Worm (Caenorhabditis elegans) whole organism, L3 larva: Measurements from ENCODE around the gene ser-1.

Experiments
- R02D3.7 ChIP-seq: fragments of 150-350 bp; optimal IDR thresholded peaks from 2 replicates; lab custom pipeline; 2014; ENCODE audit warnings: missing biosample characterization, missing genetic modification characterization
- ZK546.5 ChIP-seq: sonication (generic microtip); optimal IDR thresholded peaks from 2 replicates; lab custom pipeline; 2017; ENCODE audit warnings: missing biosample characterization, missing genetic modification characterization
- aly-2 ChIP-seq: fragments of 150-350 bp; optimal IDR thresholded peaks from 2 replicates; lab custom pipeline; 2014; ENCODE audit warnings: missing biosample characterization, missing genetic modification characterization
- ceh-28 ChIP-seq: fragments of 150-350 bp; optimal IDR thresholded peaks from 2 replicates; lab custom pipeline; 2014; ENCODE audit warnings: missing biosample characterization, missing genetic modification reagents, missing genetic modification characterization
- ceh-82 ChIP-seq: fragments of 150-350 bp; optimal IDR thresholded peaks from 2 replicates; lab custom pipeline; 2014; ENCODE audit warnings: missing biosample characterization, missing genetic modification characterization
- ceh-9 ChIP-seq: sonication (generic microtip); optimal IDR thresholded peaks from 2 replicates; lab custom pipeline; 2018; ENCODE audit warnings: missing biosample characterization, missing genetic modification characterization
- daf-12 ChIP-seq: fragments of 150-350 bp; optimal IDR thresholded peaks from 2 replicates; lab custom pipeline; 2014; ENCODE audit warnings: missing biosample characterization, missing genetic modification reagents, missing genetic modification characterization
- egl-27 ChIP-seq: sonication (generic microtip); optimal IDR thresholded peaks from 4 replicates; lab custom pipeline; 2017; ENCODE audit warnings: missing biosample characterization, missing genetic modification reagents, missing genetic modification characterization
- egl-5 ChIP-seq: fragments of 150-350 bp; optimal IDR thresholded peaks from 2 replicates; lab custom pipeline; 2017; ENCODE audit warnings: missing biosample characterization, missing genetic modification reagents, missing genetic modification characterization, inconsistent platforms
- elt-1 ChIP-seq: fragments of 150-350 bp; optimal IDR thresholded peaks from 2 replicates; lab custom pipeline; 2014; ENCODE audit warnings: missing biosample characterization, missing genetic modification characterization
- elt-3 ChIP-seq, 3 experiments: fragments of 150-350 bp in 1 of 3; sonication (generic microtip) in 2 of 3; optimal IDR thresholded peaks; 2 replicates in 2 of 3; 4 replicates in 1 of 3; lab custom pipeline; 2014 to 2017; ENCODE audit warnings: missing biosample characterization in 3 of 3, missing genetic modification characterization in 3 of 3
- fkh-10 ChIP-seq: sonication (generic microtip); optimal IDR thresholded peaks from 2 replicates; lab custom pipeline; 2017; ENCODE audit warnings: missing biosample characterization, missing genetic modification reagents, missing genetic modification characterization
- fkh-2 ChIP-seq: fragments of 150-350 bp; optimal IDR thresholded peaks from 2 replicates; lab custom pipeline; 2014; ENCODE audit warnings: missing biosample characterization, missing genetic modification reagents, missing genetic modification characterization
- fos-1 ChIP-seq: fragments of 150-350 bp; optimal IDR thresholded peaks from 2 replicates; lab custom pipeline; 2014; ENCODE audit warnings: missing biosample characterization, missing genetic modification characterization
- hmg-11 ChIP-seq: sonication (generic microtip); optimal IDR thresholded peaks from 2 replicates; lab custom pipeline; 2016; ENCODE audit warnings: missing genetic modification characterization, missing compliant biosample characterization
- lin-15B ChIP-seq: fragments of 150-350 bp; optimal IDR thresholded peaks from 2 replicates; lab custom pipeline; 2014; ENCODE audit warnings: missing biosample characterization, missing genetic modification characterization
- lin-39 ChIP-seq: fragments of 150-350 bp; optimal IDR thresholded peaks from 2 replicates; lab custom pipeline; 2018; ENCODE audit warnings: missing biosample characterization, missing genetic modification reagents, missing genetic modification characterization
- lsy-12 ChIP-seq: sonication (generic microtip); optimal IDR thresholded peaks from 2 replicates; lab custom pipeline; 2016; ENCODE audit warnings: mild to moderate bottlenecking, missing genetic modification characterization, missing compliant biosample characterization
- mml-1 ChIP-seq: fragments of 150-350 bp; sonication (generic microtip); optimal IDR thresholded peaks from 3 replicates; lab custom pipeline; 2014; ENCODE audit warnings: missing biosample characterization, missing genetic modification characterization
- nfya-1 ChIP-seq: sonication (generic microtip); optimal IDR thresholded peaks from 2 replicates; lab custom pipeline; 2017; ENCODE audit warnings: missing genetic modification characterization, mild to moderate bottlenecking, missing compliant biosample characterization, antibody characterized with exemption, moderate library complexity; ENCODE audit not compliant: insufficient read depth
- nhr-12 ChIP-seq: fragments of 150-350 bp; optimal IDR thresholded peaks from 2 replicates; lab custom pipeline; 2014; ENCODE audit warnings: missing biosample characterization, missing genetic modification characterization
- nhr-28 ChIP-seq: fragments of 150-350 bp; optimal IDR thresholded peaks from 2 replicates; lab custom pipeline; 2014; ENCODE audit warnings: missing biosample characterization, missing genetic modification characterization
- nhr-43 ChIP-seq: sonication (generic microtip); optimal IDR thresholded peaks from 2 replicates; lab custom pipeline; 2016; ENCODE audit warnings: mild to moderate bottlenecking, missing genetic modification characterization, missing compliant biosample characterization; ENCODE audit not compliant: poor library complexity, severe bottlenecking
- sea-2 ChIP-seq: fragments of 150-350 bp; sonication (generic microtip); optimal IDR thresholded peaks from 4 replicates; lab custom pipeline; 2014; ENCODE audit warnings: missing biosample characterization, missing genetic modification reagents, missing genetic modification characterization
- skn-1 ChIP-seq: fragments of 150-350 bp; optimal IDR thresholded peaks from 2 replicates; lab custom pipeline; 2014; ENCODE audit warnings: missing biosample characterization, missing genetic modification characterization
- snpc-4 ChIP-seq: fragments of 150-350 bp; optimal IDR thresholded peaks from 2 replicates; lab custom pipeline; 2014; ENCODE audit warnings: missing biosample characterization, missing genetic modification characterization
- tbx-2 ChIP-seq: sonication (generic microtip); optimal IDR thresholded peaks from 2 replicates; lab custom pipeline; 2016; ENCODE audit warnings: mild to moderate bottlenecking, missing genetic modification characterization, missing compliant biosample characterization
- unc-62 ChIP-seq: fragments of 150-350 bp; sonication (generic microtip); optimal IDR thresholded peaks from 4 replicates; lab custom pipeline; 2014; ENCODE audit warnings: missing biosample characterization, missing genetic modification reagents, missing genetic modification characterization
- zag-1 ChIP-seq: fragments of 150-350 bp; optimal IDR thresholded peaks from 2 replicates; lab custom pipeline; 2014; ENCODE audit warnings: missing biosample characterization, missing genetic modification characterization
- ztf-4 ChIP-seq: fragments of 150-350 bp; optimal IDR thresholded peaks from 2 replicates; lab custom pipeline; 2014; ENCODE audit warnings: missing biosample characterization, missing genetic modification characterization

ser-1 gene

ce11 chrX:16565781-16566180 is 13.8 kb upstream of the ser-1 start:
- TF ChIP-seq ceh-9 (tag; lab: Kevin White, UChicago) (no peak), ceh-28 (no peak), nhr-28 (tag; lab: Kevin White, UChicago) (no peak), egl-5 (tag; lab: Kevin White, UChicago) (no peak), fkh-10 (GFP tag; lab: Kevin White, UChicago) (no peak), lin-39 (tag; lab: Kevin White, UChicago) (no peak), fkh-2 (tag; lab: Kevin White, UChicago) (no peak), snpc-4 (tag; lab: Kevin White, UChicago) (peak; percentile 53), ZK546.5 (tag; lab: Kevin White, UChicago) (no peak)

DNA sequence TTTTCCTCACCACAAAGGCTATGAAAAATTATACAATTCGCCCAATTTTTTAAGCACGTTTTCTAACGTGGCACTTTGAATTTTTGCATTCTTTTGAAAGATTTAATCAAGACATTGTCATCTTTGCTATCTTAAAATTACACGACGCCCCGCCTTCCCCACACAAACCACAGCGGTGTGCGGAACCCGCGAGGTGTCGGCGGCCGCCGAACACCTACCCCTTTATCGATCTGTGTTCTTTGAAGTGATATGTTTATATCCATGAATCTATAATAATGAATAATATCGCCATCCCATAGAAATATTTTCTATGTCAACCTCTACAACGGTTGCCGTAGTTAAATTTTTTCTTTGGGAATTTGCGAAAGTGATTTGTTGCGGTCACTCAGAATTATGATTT is 13.2 kb upstream of the ser-1 start:
- TF ChIP-seq egl-27 (tag; lab: Kevin White, UChicago) (no peak), nhr-12 (no peak), snpc-4 (tag; lab: Kevin White, UChicago) (peak; percentile 93), elt-1 (tag; lab: Kevin White, UChicago) (no peak), fkh-10 (GFP tag; lab: Kevin White, UChicago) (no peak)
- TF ChIP-seq, all 47 proteins: peak for 1

ce11 chrX:16571877-16572276 is 7.7 kb upstream of the ser-1 start:
- no peak for TF ChIP-seq lsy-12
- TF ChIP-seq snpc-4 (tag; lab: Kevin White, UChicago), result no peak

ce11 chrX:16574303-16574702 is 5.2 kb upstream of the ser-1 start:
- TF ChIP-seq lin-39 (tag; lab: Kevin White, UChicago) (no peak), elt-3 (tag; optimal IDR thresholded peaks at IDR 0.05; lab: Kevin White, UChicago) (no peak), lsy-12 (no peak), tbx-2 (tag; lab: Kevin White, UChicago) (no peak), aly-2 (tag; lab: Kevin White, UChicago) (no peak), unc-62 (GFP tag; lab: Kevin White, UChicago) (no peak), ceh-28 (no peak), ztf-4 (tag; lab: Kevin White, UChicago) (no peak), lin-15B (tag; lab: Kevin White, UChicago) (no peak), zag-1 (tag; lab: Kevin White, UChicago) (no peak), fos-1 (tag; lab: Kevin White, UChicago) (no peak), ceh-82 (tag; lab: Kevin White, UChicago) (no peak), nhr-43 (tag; lab: Kevin White, UChicago) (no peak), ZK546.5 (tag; lab: Kevin White, UChicago) (no peak), ceh-9 (tag; lab: Kevin White, UChicago) (no peak), egl-5 (tag; lab: Kevin White, UChicago) (no peak), sea-2 (GFP tag; lab: Kevin White, UChicago) (no peak), daf-12 (tag; lab: Kevin White, UChicago) (no peak)

- TF ChIP-seq lin-39 (tag; lab: Kevin White, UChicago) (no peak), hmg-11 (tag; lab: Kevin White, UChicago) (no peak)
Observed at ce11 chrX:16575262-16575661, 4.3 kb upstream of the ser-1 start.

- no peak for TF ChIP-seq skn-1 (tag; lab: Kevin White, UChicago)
- peak; percentile 82 for TF ChIP-seq fkh-10 (GFP tag; lab: Kevin White, UChicago)
Observed at ce11 chrX:16588102-16588501, 8.6 kb downstream of the ser-1 start.

- TF ChIP-seq unc-62 (GFP tag; lab: Kevin White, UChicago), result no peak
- no peak for TF ChIP-seq mml-1
- no peak for TF ChIP-seq R02D3.7 (tag; lab: Kevin White, UChicago)
- no peak for TF ChIP-seq elt-1 (tag; lab: Kevin White, UChicago)
- no peak for TF ChIP-seq ceh-82 (tag; lab: Kevin White, UChicago)
- TF ChIP-seq egl-27 (tag; lab: Kevin White, UChicago), result no peak
- no peak for TF ChIP-seq nfya-1 (tag; lab: Kevin White, UChicago)
Observed at ce11 chrX:16590230-16590629, 10.7 kb downstream of the ser-1 start.
